Worm (Caenorhabditis elegans) whole organism, L4 larva: ENCODE data around the gene T08D10.4.

Source experiments
- F10B5.3 ChIP-seq: sonication (generic microtip); optimal IDR thresholded peaks from 2 replicates; lab custom pipeline; 2016; ENCODE audit warnings: mild to moderate bottlenecking, missing genetic modification characterization, missing compliant biosample characterization
- F26F4.8 ChIP-seq: fragments of 200-800 bp; sonication (Bioruptor generic); conservative IDR thresholded peaks from 2 replicates; pipeline ENCODE4 v1.3.6; 2022; ENCODE audit warnings: missing genetic modification characterization, missing compliant biosample characterization
- F37D6.2 ChIP-seq: sonication (generic microtip); optimal IDR thresholded peaks from 2 replicates; lab custom pipeline; 2016; ENCODE audit warnings: mild to moderate bottlenecking, missing genetic modification characterization, missing compliant biosample characterization
- aha-1 ChIP-seq: fragments of 150-350 bp; peaks from one replicate; lab custom pipeline; 2014; ENCODE audit warnings: missing biosample characterization, missing genetic modification characterization
- ama-1 ChIP-seq: fragments of 150-350 bp; optimal IDR thresholded peaks from 2 replicates; lab custom pipeline; 2014; ENCODE audit warnings: inconsistent platforms, mixed read lengths
- ceh-20 ChIP-seq: fragments of 200-800 bp; sonication (Bioruptor generic); IDR thresholded peaks from 2 replicates; pipeline ENCODE4 v1.3.6; 2022; ENCODE audit warnings: missing genetic modification reagents, missing genetic modification characterization, missing compliant biosample characterization
- ces-1 ChIP-seq: fragments of 150-350 bp; sonication (generic microtip); optimal IDR thresholded peaks from 4 replicates; lab custom pipeline; 2014; ENCODE audit warnings: missing biosample characterization, missing genetic modification reagents, missing genetic modification characterization
- daf-16 ChIP-seq, 3 experiments: sonication (generic microtip); optimal IDR thresholded peaks; 2 replicates each; lab custom pipeline; 2016 to 2017; ENCODE audit warnings: missing genetic modification characterization in 3 of 3, missing genetic modification reagents in 3 of 3, mild to moderate bottlenecking in 2 of 3, missing compliant biosample characterization in 2 of 3, missing biosample characterization in 1 of 3, moderate library complexity in 1 of 3
- daf-8 ChIP-seq: fragments of 200-800 bp; sonication (Bioruptor generic); IDR thresholded peaks from 2 replicates; pipeline ENCODE4 v1.3.6; 2022; ENCODE audit warnings: missing genetic modification characterization, missing compliant biosample characterization
- dmd-6 ChIP-seq: fragments of 200-800 bp; sonication (Bioruptor generic); IDR thresholded peaks from 2 replicates; pipeline ENCODE4 v1.3.6; 2022; ENCODE audit warnings: missing genetic modification reagents, missing genetic modification characterization, missing compliant biosample characterization
- dmd-9 ChIP-seq: fragments of 200-800 bp; sonication (Bioruptor generic); IDR thresholded peaks from 2 replicates; pipeline ENCODE4 v1.3.6; 2022; ENCODE audit warnings: missing genetic modification reagents, missing genetic modification characterization, missing compliant biosample characterization
- egl-43 ChIP-seq: fragments of 200-800 bp; sonication (Bioruptor generic); IDR thresholded peaks from 2 replicates; pipeline ENCODE4 v1.3.6; 2022; ENCODE audit warnings: missing genetic modification reagents, missing genetic modification characterization, missing compliant biosample characterization
- hlh-11 ChIP-seq: fragments of 200-800 bp; sonication (Bioruptor generic); optimal IDR thresholded peaks from 2 replicates; lab custom pipeline; 2018; ENCODE audit warnings: mild to moderate bottlenecking, missing genetic modification characterization, missing compliant biosample characterization
- hlh-30 ChIP-seq: sonication (generic microtip); optimal IDR thresholded peaks from 2 replicates; lab custom pipeline; 2017; ENCODE audit warnings: antibody characterized with exemption, mild to moderate bottlenecking, missing genetic modification characterization, missing compliant biosample characterization; ENCODE audit not compliant: insufficient read depth
- lin-38 ChIP-seq: fragments of 200-800 bp; sonication (Bioruptor generic); IDR thresholded peaks from 2 replicates; pipeline ENCODE4 v1.3.6; 2022; ENCODE audit warnings: missing genetic modification reagents, missing genetic modification characterization, missing compliant biosample characterization
- lsy-2 ChIP-seq, 2 experiments: fragments of 150-350 bp in 1 of 2; sonication (generic microtip) in 1 of 2; optimal IDR thresholded peaks; 2 replicates each; lab custom pipeline; 2014 to 2017; ENCODE audit warnings: missing biosample characterization in 2 of 2, missing genetic modification characterization in 2 of 2
- madf-9 ChIP-seq: fragments of 200-800 bp; sonication (Bioruptor generic); conservative IDR thresholded peaks from 2 replicates; pipeline ENCODE4 v1.3.6; 2022; ENCODE audit warnings: missing genetic modification reagents, missing genetic modification characterization, missing compliant biosample characterization
- mdl-1 ChIP-seq, 2 experiments: fragments of 150-350 bp in 1 of 2; sonication (generic microtip) in 1 of 2; optimal IDR thresholded peaks; 2 replicates each; lab custom pipeline; 2014 to 2017; ENCODE audit warnings: missing biosample characterization in 2 of 2, missing genetic modification characterization in 2 of 2
- mxl-3 ChIP-seq: fragments of 200-800 bp; sonication (Bioruptor generic); optimal IDR thresholded peaks from 2 replicates; lab custom pipeline; 2018; ENCODE audit warnings: mild to moderate bottlenecking, missing genetic modification characterization, missing compliant biosample characterization
- nhr-11 ChIP-seq: fragments of 150-350 bp; optimal IDR thresholded peaks from 2 replicates; lab custom pipeline; 2014; ENCODE audit warnings: missing biosample characterization, missing genetic modification characterization
- nhr-111 ChIP-seq: fragments of 200-800 bp; sonication (Bioruptor generic); optimal IDR thresholded peaks from 2 replicates; lab custom pipeline; 2018; ENCODE audit warnings: mild to moderate bottlenecking, missing genetic modification characterization, missing compliant biosample characterization
- nhr-25 ChIP-seq: sonication (generic microtip); optimal IDR thresholded peaks from 2 replicates; lab custom pipeline; 2017; ENCODE audit warnings: missing genetic modification characterization, mild to moderate bottlenecking, missing compliant biosample characterization, antibody characterized with exemption, moderate library complexity, borderline replicate concordance; ENCODE audit not compliant: insufficient read depth
- nhr-48 ChIP-seq: sonication (generic microtip); optimal IDR thresholded peaks from 2 replicates; lab custom pipeline; 2016; ENCODE audit warnings: mild to moderate bottlenecking, missing genetic modification characterization, missing compliant biosample characterization
- pqm-1 ChIP-seq: sonication (generic microtip); optimal IDR thresholded peaks from 2 replicates; lab custom pipeline; 2017; ENCODE audit warnings: missing biosample characterization, missing genetic modification characterization
- rbr-2 ChIP-seq: sonication (generic microtip); optimal IDR thresholded peaks from 2 replicates; lab custom pipeline; 2016; ENCODE audit warnings: missing genotype, missing genetic modification characterization, missing compliant biosample characterization
- skn-1 ChIP-seq: fragments of 150-350 bp; optimal IDR thresholded peaks from 2 replicates; lab custom pipeline; 2014; ENCODE audit warnings: missing biosample characterization, missing genetic modification characterization
- spr-3 ChIP-seq: fragments of 200-800 bp; sonication (Bioruptor generic); optimal IDR thresholded peaks from 2 replicates; lab custom pipeline; 2018; ENCODE audit warnings: mild to moderate bottlenecking, missing genetic modification characterization, missing compliant biosample characterization
- tag-97 ChIP-seq: fragments of 200-800 bp; sonication (Bioruptor generic); IDR thresholded peaks from 2 replicates; pipeline ENCODE4 v1.3.6; 2022; ENCODE audit warnings: missing genetic modification characterization, missing compliant biosample characterization
- unc-39 ChIP-seq: sonication (generic microtip); optimal IDR thresholded peaks from 2 replicates; lab custom pipeline; 2017; ENCODE audit warnings: missing biosample characterization, missing genetic modification characterization
- unc-62 ChIP-seq, 3 experiments: fragments of 150-350 bp in 1 of 3; sonication (generic microtip); optimal IDR thresholded peaks in 2 of 3; peaks in 1 of 3; 1 replicate in 1 of 3; 2 replicates in 2 of 3; lab custom pipeline; 2014 to 2017; ENCODE audit warnings: missing biosample characterization in 3 of 3, missing genetic modification characterization in 3 of 3, missing genetic modification reagents in 3 of 3, missing genotype in 1 of 3
- zfp-2 ChIP-seq: sonication (generic microtip); optimal IDR thresholded peaks from 2 replicates; lab custom pipeline; 2016; ENCODE audit warnings: mild to moderate bottlenecking, missing genetic modification characterization, missing compliant biosample characterization
- zip-2 ChIP-seq: fragments of 150-350 bp; optimal IDR thresholded peaks from 2 replicates; lab custom pipeline; 2014; ENCODE audit warnings: missing biosample characterization, missing genetic modification characterization
- ztf-11 ChIP-seq: fragments of 150-350 bp; optimal IDR thresholded peaks from 2 replicates; lab custom pipeline; 2014; ENCODE audit warnings: missing biosample characterization, missing genetic modification characterization

T08D10.4 gene

DNA sequence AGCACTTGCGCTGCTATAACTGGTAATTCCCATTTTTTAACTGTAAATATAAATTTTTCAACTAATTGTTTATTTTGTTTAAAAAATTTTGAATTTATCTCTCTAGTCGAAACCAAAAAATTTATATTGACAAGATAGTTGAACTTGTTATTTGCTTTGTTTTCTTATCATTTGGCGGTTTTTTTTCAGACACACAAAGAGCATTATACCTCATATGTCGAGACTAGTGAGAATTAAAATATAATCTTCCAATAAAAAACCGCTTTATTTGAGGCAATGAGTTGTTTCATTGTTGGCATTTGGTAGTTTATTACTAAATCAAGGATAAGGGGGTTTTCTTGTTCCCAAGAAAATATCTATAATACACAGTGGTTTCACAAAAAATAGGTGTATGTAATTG lies 44.9 kb downstream of the T08D10.4 start:
- no peak for TF ChIP-seq nhr-25 (tag; lab: Kevin White, UChicago)
- no peak for TF ChIP-seq dmd-9 (GFP tag; lab: Robert Waterston, UW)
- no peak for TF ChIP-seq daf-16 (GFP tag; optimal IDR thresholded peaks at IDR 0.05; lab: Kevin White, UChicago)
- TF ChIP-seq daf-16 (tag; optimal IDR thresholded peaks at IDR 0.05; lab: Kevin White, UChicago) = peak; percentile 55
- TF ChIP-seq pqm-1 (tag; lab: Kevin White, UChicago) = peak; percentile 16
- no peak for TF ChIP-seq dmd-6
- TF ChIP-seq aha-1 (tag; lab: Kevin White, UChicago) = peak; percentile 70
- no peak for TF ChIP-seq unc-39
- no peak for TF ChIP-seq nhr-48

DNA sequence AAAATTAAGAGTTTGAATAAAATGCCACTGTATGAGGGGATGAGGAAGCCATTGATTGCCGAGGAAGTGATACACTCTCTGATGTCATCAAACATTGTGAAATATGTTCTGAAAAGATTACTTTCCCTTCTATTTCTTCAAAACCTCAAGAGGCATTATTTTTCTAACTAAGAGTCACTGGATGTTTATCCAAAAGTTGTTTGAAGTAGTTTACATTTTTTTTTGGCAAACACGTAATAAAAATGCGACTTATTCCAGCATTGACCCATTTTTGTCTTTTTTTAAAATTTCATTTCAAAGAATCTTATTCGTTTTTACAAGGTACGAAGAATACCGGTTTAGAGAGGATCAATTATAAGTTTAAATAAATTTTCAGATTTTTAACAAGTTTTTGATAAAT lies 45.9 kb downstream of the T08D10.4 start, which contains the start of gene Y62H9A.11:
Y62H9A.11 (minus strand) TSS at position 101 of the 400 bp plus-strand sequence.
- TF ChIP-seq F26F4.8 (GFP tag; lab: Robert Waterston, UW) = no peak
- TF ChIP-seq ceh-20 = no peak
- no peak for TF ChIP-seq hlh-11
- no peak for TF ChIP-seq ama-1 (lab: Kevin White, UChicago)
- TF ChIP-seq F10B5.3 = no peak
- TF ChIP-seq zfp-2 (tag; lab: Kevin White, UChicago) = no peak
- TF ChIP-seq F37D6.2 = no peak
- TF ChIP-seq lin-38 = no peak
- no peak for TF ChIP-seq ztf-11 (tag; lab: Kevin White, UChicago)
- TF ChIP-seq lsy-2 (tag; optimal IDR thresholded peaks at IDR 0.05; lab: Kevin White, UChicago) = no peak
- TF ChIP-seq daf-8 (GFP tag; lab: Robert Waterston, UW) = no peak
- TF ChIP-seq rbr-2 (tag; lab: Kevin White, UChicago) = no peak
- TF ChIP-seq ces-1 (GFP tag; lab: Kevin White, UChicago) = no peak
- no peak for TF ChIP-seq spr-3 (GFP tag; lab: Kevin White, UChicago)
- TF ChIP-seq tag-97 = no peak
- no peak for TF ChIP-seq madf-9 (GFP tag; lab: Robert Waterston, UW)
- TF ChIP-seq nhr-11 (tag; lab: Kevin White, UChicago) = no peak
- TF ChIP-seq zip-2 (tag; lab: Kevin White, UChicago) = no peak
- TF ChIP-seq egl-43 (GFP tag; lab: Robert Waterston, UW) = no peak
- no peak for TF ChIP-seq mdl-1 (tag; optimal IDR thresholded peaks at IDR 0.05; lab: Kevin White, UChicago)

DNA sequence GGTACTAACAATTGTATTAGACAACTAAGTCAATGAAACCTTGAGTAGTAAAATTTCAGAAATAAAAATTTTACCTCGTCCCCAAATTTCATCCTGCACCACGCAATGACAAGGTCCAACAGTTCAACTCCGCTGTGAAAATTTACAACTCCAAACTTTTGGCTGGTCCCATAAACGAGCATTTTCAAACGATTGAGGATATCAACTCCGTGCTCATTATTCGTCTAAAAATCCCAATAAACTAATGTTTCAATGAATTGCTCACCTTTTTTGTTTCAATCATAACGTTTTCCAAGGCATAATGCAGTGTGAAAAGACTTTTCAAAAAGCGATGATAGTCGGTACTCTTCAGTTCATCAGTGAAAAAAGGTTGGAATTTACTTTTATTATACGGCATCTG lies 46.5 kb downstream of the T08D10.4 start:
- TF ChIP-seq unc-62 (GFP tag; optimal IDR thresholded peaks at IDR 0.05 in 1 of 2; lab: Kevin White, UChicago) (peak in 1 of 2 experiments; percentile 95), unc-62 (tag; optimal IDR thresholded peaks at IDR 0.05; lab: Kevin White, UChicago) (no peak), egl-43 (GFP tag; lab: Robert Waterston, UW) (no peak)

DNA sequence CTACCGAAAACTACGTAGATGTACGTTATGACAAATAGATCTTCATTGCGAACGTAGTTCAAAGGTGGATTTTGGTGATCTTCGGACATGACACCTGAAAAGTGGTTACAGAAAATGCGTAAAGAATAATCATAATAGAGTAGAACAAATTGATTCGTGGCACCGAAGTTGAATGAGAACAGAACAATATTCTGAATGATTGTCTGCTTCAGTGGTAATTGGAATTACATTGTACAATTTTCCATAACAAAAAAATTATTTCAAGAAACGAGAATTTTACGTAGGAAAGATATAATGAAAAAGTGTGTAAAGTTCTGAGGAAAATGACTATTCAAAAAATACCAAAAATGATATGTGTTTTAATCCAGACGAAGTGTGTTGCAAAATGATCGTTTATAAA lies 50.5 kb downstream of the T08D10.4 start, which contains the start of gene Y62H9A.10:
Y62H9A.10 (minus strand) TSS at position 101 of the 400 bp plus-strand sequence.
- TF ChIP-seq nhr-48 (no peak), nhr-111 (no peak), skn-1 (tag; lab: Kevin White, UChicago) (no peak), F10B5.3 (no peak), mxl-3 (GFP tag; lab: Kevin White, UChicago) (no peak), hlh-30 (tag; lab: Kevin White, UChicago) (no peak)
